Fruit fly (Drosophila melanogaster) whole organism, pupa: ENCODE results near the gene CG14442.

ENCODE experiments used
- CG10348 ChIP-seq: fragments of 200-800 bp; sonication (Bioruptor generic); IDR thresholded peaks from 2 replicates; pipeline ENCODE4 v1.3.6; 2022; ENCODE audit warnings: missing biosample characterization, missing genetic modification characterization
- CG13204 ChIP-seq: fragments of 200-800 bp; sonication (Bioruptor generic); optimal IDR thresholded peaks from 2 replicates; lab custom pipeline; 2018; ENCODE audit warnings: missing biosample characterization, mild to moderate bottlenecking, missing genetic modification characterization, moderate library complexity
- CG15710 ChIP-seq: fragments of 200-800 bp; sonication (Bioruptor generic); optimal IDR thresholded peaks from 2 replicates; lab custom pipeline; 2018; ENCODE audit warnings: missing biosample characterization, mild to moderate bottlenecking, missing genetic modification characterization, moderate library complexity
- CG32121 ChIP-seq: fragments of 200-800 bp; sonication (Bioruptor generic); IDR thresholded peaks from 2 replicates; pipeline ENCODE4 v1.3.6; 2022; ENCODE audit warnings: missing biosample characterization, missing genetic modification characterization
- CG34367 ChIP-seq: fragments of 200-800 bp; sonication (Bioruptor generic); optimal IDR thresholded peaks from 2 replicates; lab custom pipeline; 2018; ENCODE audit warnings: missing biosample characterization, mild to moderate bottlenecking, missing genetic modification characterization
- CG4496 ChIP-seq: fragments of 200-800 bp; sonication (Bioruptor generic); IDR thresholded peaks from 3 replicates; pipeline ENCODE4 v1.3.6; 2022; ENCODE audit warnings: missing biosample characterization, missing genetic modification characterization
- CG9948 ChIP-seq: fragments of 200-800 bp; sonication (Bioruptor generic); optimal IDR thresholded peaks from 2 replicates; lab custom pipeline; 2018; ENCODE audit warnings: missing biosample characterization, mild to moderate bottlenecking, missing genetic modification characterization, moderate library complexity
- Ets98B ChIP-seq: fragments of 200-800 bp; sonication (Bioruptor generic); IDR thresholded peaks from 2 replicates; pipeline ENCODE4 v1.3.6; 2022; ENCODE audit warnings: missing biosample characterization, missing genetic modification characterization
- Pif1B ChIP-seq: fragments of 200-800 bp; sonication (Bioruptor generic); optimal IDR thresholded peaks from 3 replicates; lab custom pipeline; 2016; ENCODE audit warnings: missing biosample characterization, missing genetic modification characterization
- Snoo ChIP-seq: fragments of 200-800 bp; sonication (Bioruptor generic); optimal IDR thresholded peaks from 3 replicates; lab custom pipeline; 2017; ENCODE audit warnings: missing biosample characterization, mild to moderate bottlenecking, missing genetic modification characterization, inconsistent platforms
- gl ChIP-seq: fragments of 200-800 bp; sonication (Bioruptor generic); optimal IDR thresholded peaks from 2 replicates; lab custom pipeline; 2018; ENCODE audit warnings: missing biosample characterization, mild to moderate bottlenecking, missing genetic modification characterization
- rn ChIP-seq: fragments of 200-800 bp; sonication (Bioruptor generic); IDR thresholded peaks from 2 replicates; pipeline ENCODE4 v1.3.6; 2022; ENCODE audit warnings: missing biosample characterization, missing genetic modification characterization

DNA sequence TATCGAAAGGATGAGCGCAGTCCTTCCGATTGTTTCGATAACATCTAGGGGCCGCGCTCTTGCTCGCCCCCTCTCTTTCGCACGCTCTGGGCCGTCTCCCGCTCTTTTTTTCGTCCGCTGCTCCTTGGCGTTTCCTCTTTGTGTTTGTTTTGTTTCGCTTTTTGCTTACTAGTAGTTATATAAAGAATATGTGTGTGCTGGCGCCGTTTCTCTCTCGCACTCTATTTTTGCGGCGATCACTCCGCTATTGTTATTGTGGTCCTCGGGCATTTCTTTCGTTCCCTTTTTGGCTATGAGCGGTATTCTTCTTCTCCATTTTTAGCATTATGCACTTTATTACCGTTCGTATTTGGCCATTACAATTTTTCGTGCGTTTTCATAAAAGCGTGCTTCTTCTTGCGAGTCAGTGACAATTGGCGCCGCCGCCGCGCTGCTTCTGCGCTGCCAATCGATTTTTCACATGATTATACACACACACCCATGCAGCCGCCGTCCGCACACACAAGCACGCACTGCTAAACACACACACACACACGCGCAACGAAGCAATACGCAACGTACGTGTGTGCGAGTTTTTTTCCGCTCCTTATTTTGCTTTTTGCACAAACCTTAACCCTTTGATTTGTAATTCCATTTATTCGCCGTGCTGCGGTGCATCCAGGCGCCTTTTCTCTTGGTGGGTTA, 560 bp downstream of the CG14442 start:
- no peak for TF ChIP-seq CG34367
- TF ChIP-seq CG4496 (GFP tag; lab: Robert Waterston, UW): no peak
- peak; percentile 10 for TF ChIP-seq CG15710 (tag; lab: Kevin White, UChicago)
- TF ChIP-seq CG13204 (GFP tag; lab: Kevin White, UChicago): peak; percentile 73
- no peak for TF ChIP-seq gl
- TF ChIP-seq CG32121: 0 out of 2 replicates have a peak, but pooled peaks have one; percentile 18
- no peak for TF ChIP-seq CG9948 (tag; lab: Kevin White, UChicago)
- TF ChIP-seq CG10348 (GFP tag; lab: Robert Waterston, UW): no peak
- TF ChIP-seq rn: no peak
- no peak for TF ChIP-seq Pif1B (GFP tag; lab: Kevin White, UChicago)
- no peak; the same call in 1 of the 2 replicates for TF ChIP-seq Ets98B (GFP tag; lab: Robert Waterston, UW)
- no peak for TF ChIP-seq Snoo (tag; lab: Kevin White, UChicago)
